Worm (Caenorhabditis elegans) whole organism, L2 larva: ENCODE measurements around the gene B0457.2.

Experiments used
- elt-3 ChIP-seq: sonication (generic microtip); optimal IDR thresholded peaks from 2 replicates; lab custom pipeline; 2017; ENCODE audit warnings: missing biosample characterization, missing genetic modification characterization
- fos-1 ChIP-seq: fragments of 150-350 bp; optimal IDR thresholded peaks from 2 replicates; lab custom pipeline; 2014; ENCODE audit warnings: missing biosample characterization, missing genetic modification characterization
- nhr-237 ChIP-seq: fragments of 150-350 bp; optimal IDR thresholded peaks from 2 replicates; lab custom pipeline; 2014; ENCODE audit warnings: missing biosample characterization, missing genetic modification characterization
- unc-39 ChIP-seq: fragments of 150-350 bp; optimal IDR thresholded peaks from 2 replicates; lab custom pipeline; 2014; ENCODE audit warnings: missing biosample characterization, missing genetic modification characterization
- ztf-11 ChIP-seq: sonication (generic microtip); optimal IDR thresholded peaks from 2 replicates; lab custom pipeline; 2017; ENCODE audit warnings: missing biosample characterization, missing genetic modification characterization

DNA sequence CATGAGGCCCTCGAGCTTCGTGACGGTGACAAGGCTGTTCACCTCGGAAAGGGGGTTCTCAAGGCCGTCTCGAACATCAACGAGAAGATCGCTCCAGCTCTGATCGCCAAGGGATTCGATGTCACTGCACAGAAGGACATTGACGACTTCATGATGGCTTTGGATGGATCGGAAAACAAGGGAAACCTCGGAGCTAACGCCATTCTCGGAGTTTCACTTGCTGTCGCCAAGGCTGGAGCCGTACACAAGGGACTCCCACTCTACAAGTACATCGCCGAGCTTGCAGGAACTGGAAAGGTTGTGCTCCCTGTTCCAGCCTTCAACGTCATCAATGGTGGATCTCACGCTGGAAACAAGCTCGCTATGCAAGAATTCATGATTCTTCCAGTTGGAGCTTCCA lies 6.0 kb upstream of the B0457.2 start:
- no peak for TF ChIP-seq elt-3 (tag; lab: Kevin White, UChicago)
- no peak for TF ChIP-seq nhr-237 (tag; lab: Kevin White, UChicago)
- no peak for TF ChIP-seq fos-1 (tag; lab: Kevin White, UChicago)
- no peak for TF ChIP-seq unc-39 (tag; lab: Kevin White, UChicago)
- TF ChIP-seq ztf-11 = no peak
